Fruit fly (Drosophila melanogaster) whole organism, embryonic: ENCODE results near the gene CG15773.

Experiments used
- Atf3 ChIP-seq: fragments of 200-800 bp; sonication (Bioruptor generic); optimal IDR thresholded peaks from 3 replicates; lab custom pipeline; 2016; ENCODE audit warnings: missing biosample characterization, missing genetic modification characterization
- CG10267 ChIP-seq: fragments of 200-800 bp; sonication (Bioruptor generic); optimal IDR thresholded peaks from 2 replicates; lab custom pipeline; 2018; ENCODE audit warnings: missing biosample characterization, mild to moderate bottlenecking, missing genetic modification characterization, moderate library complexity
- CG11695 ChIP-seq: fragments of 200-800 bp; sonication (Bioruptor generic); IDR thresholded peaks from 3 replicates; pipeline ENCODE4 v1.3.6; 2022; ENCODE audit warnings: missing biosample characterization, missing genetic modification characterization
- CG11723 ChIP-seq: fragments of 200-800 bp; sonication (Bioruptor generic); optimal IDR thresholded peaks from 2 replicates; lab custom pipeline; 2017; ENCODE audit warnings: missing biosample characterization, mild to moderate bottlenecking, missing genetic modification characterization
- CG13287 ChIP-seq: fragments of 200-800 bp; sonication (Bioruptor generic); IDR thresholded peaks from 2 replicates; pipeline ENCODE4 v1.3.6; 2022; ENCODE audit warnings: missing biosample characterization, missing genetic modification characterization; ENCODE audit not compliant: partially characterized antibody
- CG14860 ChIP-seq: fragments of 200-800 bp; sonication (Bioruptor generic); IDR thresholded peaks from 3 replicates; pipeline ENCODE4 v1.3.6; 2022; ENCODE audit warnings: missing biosample characterization, missing genetic modification characterization; ENCODE audit not compliant: partially characterized antibody
- CG15514 ChIP-seq: fragments of 200-800 bp; sonication (Bioruptor generic); optimal IDR thresholded peaks from 3 replicates; lab custom pipeline; 2017; ENCODE audit warnings: missing biosample characterization, missing genetic modification characterization, mild to moderate bottlenecking, moderate library complexity, missing genetic modification reagents
- CG16813 ChIP-seq: fragments of 200-800 bp; sonication (Bioruptor generic); IDR thresholded peaks from 3 replicates; pipeline ENCODE4 v1.3.6; 2022; ENCODE audit warnings: missing biosample characterization, missing genetic modification characterization; ENCODE audit not compliant: partially characterized antibody
- CG17328 ChIP-seq: fragments of 200-800 bp; sonication (Bioruptor generic); IDR thresholded peaks from 2 replicates; pipeline ENCODE4 v1.3.6; 2022; ENCODE audit warnings: missing biosample characterization, missing genetic modification characterization
- CG17361 ChIP-seq: fragments of 200-800 bp; sonication (Bioruptor generic); IDR thresholded peaks from 3 replicates; pipeline ENCODE4 v1.3.6; 2022; ENCODE audit warnings: missing biosample characterization, missing genetic modification characterization
- CG17568 ChIP-seq: fragments of 200-800 bp; sonication (Bioruptor generic); optimal IDR thresholded peaks from 2 replicates; lab custom pipeline; 2018; ENCODE audit warnings: missing biosample characterization, mild to moderate bottlenecking, missing genetic modification characterization, moderate library complexity
- CG2116 ChIP-seq: fragments of 200-800 bp; sonication (Bioruptor generic); optimal IDR thresholded peaks from 3 replicates; lab custom pipeline; 2018; ENCODE audit warnings: missing biosample characterization, mild to moderate bottlenecking, missing genetic modification characterization
- CG2199 ChIP-seq: fragments of 200-800 bp; sonication (Bioruptor generic); IDR thresholded peaks from 3 replicates; pipeline ENCODE4 v1.3.6; 2022; ENCODE audit warnings: missing biosample characterization, missing genetic modification characterization
- CG4404 ChIP-seq: fragments of 200-800 bp; sonication (Bioruptor generic); IDR thresholded peaks from 2 replicates; pipeline ENCODE4 v1.3.6; 2022; ENCODE audit warnings: missing biosample characterization, missing genetic modification characterization
- CG6175 ChIP-seq: fragments of 200-800 bp; sonication (Bioruptor generic); IDR thresholded peaks from 3 replicates; pipeline ENCODE4 v1.3.6; 2022; ENCODE audit warnings: missing biosample characterization, missing genetic modification characterization
- CG6654 ChIP-seq: fragments of 200-800 bp; sonication (Bioruptor generic); optimal IDR thresholded peaks from 2 replicates; lab custom pipeline; 2017; ENCODE audit warnings: missing biosample characterization, mild to moderate bottlenecking, missing genetic modification characterization
- CG7987 ChIP-seq: fragments of 200-800 bp; sonication (Bioruptor generic); optimal IDR thresholded peaks from 2 replicates; lab custom pipeline; 2018; ENCODE audit warnings: missing biosample characterization, mild to moderate bottlenecking, missing genetic modification characterization, moderate library complexity
- CrebB ChIP-seq: fragments of 200-800 bp; sonication (Bioruptor generic); optimal IDR thresholded peaks from 3 replicates; lab custom pipeline; 2018; ENCODE audit warnings: missing biosample characterization, mild to moderate bottlenecking, missing genetic modification characterization
- Dbx ChIP-seq: fragments of 200-800 bp; sonication (Bioruptor generic); IDR thresholded peaks from 3 replicates; pipeline ENCODE4 v1.3.6; 2022; ENCODE audit warnings: missing biosample characterization, missing genetic modification characterization
- Doc3 ChIP-seq: fragments of 200-800 bp; sonication (Bioruptor generic); IDR thresholded peaks from 3 replicates; pipeline ENCODE4 v1.3.6; 2022; ENCODE audit warnings: missing biosample characterization, missing genetic modification characterization; ENCODE audit not compliant: partially characterized antibody
- E2f2 ChIP-seq: fragments of 200-800 bp; sonication (Bioruptor generic); IDR thresholded peaks from 2 replicates; pipeline ENCODE4 v1.3.6; 2022; ENCODE audit warnings: missing biosample characterization, missing genetic modification characterization
- Fer2 ChIP-seq: fragments of 200-800 bp; sonication (Bioruptor generic); optimal IDR thresholded peaks from 2 replicates; lab custom pipeline; 2018; ENCODE audit warnings: missing biosample characterization, mild to moderate bottlenecking, missing genetic modification characterization, moderate library complexity
- GATAe ChIP-seq: fragments of 200-800 bp; sonication (Bioruptor generic); conservative IDR thresholded peaks from 2 replicates; pipeline ENCODE4 v1.3.6; 2022; ENCODE audit warnings: missing biosample characterization, missing genetic modification characterization
- HLH4C ChIP-seq: fragments of 200-800 bp; sonication (Bioruptor generic); IDR thresholded peaks from 3 replicates; pipeline ENCODE4 v1.3.6; 2022; ENCODE audit warnings: missing biosample characterization, missing genetic modification characterization; ENCODE audit not compliant: partially characterized antibody
- Hmr ChIP-seq: fragments of 200-800 bp; sonication (Bioruptor generic); optimal IDR thresholded peaks from 3 replicates; lab custom pipeline; 2017; ENCODE audit warnings: mild to moderate bottlenecking, missing biosample characterization, missing genetic modification reagents, missing genetic modification characterization
- Lpt ChIP-seq: fragments of >200 bp; optimal IDR thresholded peaks from 2 replicates; lab custom pipeline; 2018; ENCODE audit warnings: missing biosample characterization, missing genetic modification characterization
- Mrtf ChIP-seq: fragments of 200-800 bp; sonication (Bioruptor generic); IDR thresholded peaks from 3 replicates; pipeline ENCODE4 v1.3.6; 2022; ENCODE audit warnings: missing biosample characterization, missing genetic modification characterization
- Neu2 ChIP-seq: fragments of 200-800 bp; sonication (Bioruptor generic); optimal IDR thresholded peaks from 3 replicates; lab custom pipeline; 2016; ENCODE audit warnings: missing biosample characterization, missing genetic modification characterization, borderline replicate concordance
- Oli ChIP-seq: fragments of 200-800 bp; sonication (Bioruptor generic); optimal IDR thresholded peaks from 2 replicates; lab custom pipeline; 2018; ENCODE audit warnings: missing biosample characterization, mild to moderate bottlenecking, missing genetic modification characterization, moderate library complexity
- Pdp1 ChIP-seq, 2 experiments: fragments of 200-800 bp; sonication (Bioruptor generic); optimal IDR thresholded peaks; 3 replicates each; lab custom pipeline; 2016; ENCODE audit warnings: missing biosample characterization in 2 of 2, missing genetic modification characterization in 2 of 2, mild to moderate bottlenecking in 1 of 2, moderate library complexity in 1 of 2
- Scr ChIP-seq: fragments of 200-800 bp; sonication (Bioruptor generic); IDR thresholded peaks from 2 replicates; pipeline ENCODE4 v1.3.6; 2022; ENCODE audit warnings: missing biosample characterization, missing genetic modification characterization; ENCODE audit not compliant: partially characterized antibody
- Xrp1 ChIP-seq: fragments of 200-800 bp; sonication (Bioruptor generic); IDR thresholded peaks from 2 replicates; pipeline ENCODE4 v1.3.6; 2022; ENCODE audit warnings: missing biosample characterization, missing genetic modification characterization
- amos ChIP-seq: fragments of 200-800 bp; sonication (Bioruptor generic); IDR thresholded peaks from 2 replicates; pipeline ENCODE4 v1.3.6; 2022; ENCODE audit warnings: missing biosample characterization, missing genetic modification characterization; ENCODE audit not compliant: partially characterized antibody
- ato ChIP-seq: fragments of 200-800 bp; sonication (Bioruptor generic); IDR thresholded peaks from 2 replicates; pipeline ENCODE4 v1.3.6; 2022; ENCODE audit warnings: missing biosample characterization, missing genetic modification characterization; ENCODE audit not compliant: partially characterized antibody
- bbx ChIP-seq: fragments of 200-800 bp; sonication (Bioruptor generic); IDR thresholded peaks from 2 replicates; pipeline ENCODE4 v1.3.6; 2022; ENCODE audit warnings: missing biosample characterization, missing genetic modification characterization; ENCODE audit not compliant: partially characterized antibody
- chinmo ChIP-seq: fragments of 200-800 bp; sonication (Bioruptor generic); IDR thresholded peaks from 4 replicates; pipeline ENCODE4 v1.3.6; 2022; ENCODE audit warnings: missing biosample characterization, missing genetic modification characterization; ENCODE audit not compliant: partially characterized antibody
- crp ChIP-seq, 2 experiments: fragments of 200-800 bp; sonication (Bioruptor generic); optimal IDR thresholded peaks; 2 replicates in 1 of 2; 3 replicates in 1 of 2; lab custom pipeline; 2017; ENCODE audit warnings: missing biosample characterization in 2 of 2, missing genetic modification characterization in 2 of 2, mild to moderate bottlenecking in 1 of 2, moderate library complexity in 1 of 2
- gfzf ChIP-seq: fragments of 200-800 bp; sonication (Bioruptor generic); optimal IDR thresholded peaks from 2 replicates; lab custom pipeline; 2016; ENCODE audit warnings: missing biosample characterization, mild to moderate bottlenecking, missing genetic modification characterization, moderate library complexity
- inv ChIP-seq: fragments of 200-800 bp; sonication (Bioruptor generic); IDR thresholded peaks from 2 replicates; pipeline ENCODE4 v1.3.6; 2022; ENCODE audit warnings: missing biosample characterization, missing genetic modification characterization; ENCODE audit not compliant: partially characterized antibody
- mld ChIP-seq: fragments of 200-800 bp; sonication (Bioruptor generic); IDR thresholded peaks from 3 replicates; pipeline ENCODE4 v1.3.6; 2022; ENCODE audit warnings: missing biosample characterization, missing genetic modification characterization; ENCODE audit not compliant: partially characterized antibody
- nerfin-2 ChIP-seq: fragments of 200-800 bp; sonication (Bioruptor generic); IDR thresholded peaks from 2 replicates; pipeline ENCODE4 v1.3.6; 2022; ENCODE audit warnings: missing biosample characterization, missing genetic modification characterization; ENCODE audit not compliant: partially characterized antibody
- oc ChIP-seq: fragments of 200-800 bp; sonication (Bioruptor generic); optimal IDR thresholded peaks from 2 replicates; lab custom pipeline; 2018; ENCODE audit warnings: missing biosample characterization, mild to moderate bottlenecking, missing genetic modification characterization, moderate library complexity
- pita ChIP-seq: fragments of 200-800 bp; sonication (Bioruptor generic); optimal IDR thresholded peaks from 2 replicates; lab custom pipeline; 2017; ENCODE audit warnings: missing biosample characterization, mild to moderate bottlenecking, missing genetic modification characterization
- pum ChIP-seq: fragments of 200-800 bp; sonication (Bioruptor generic); optimal IDR thresholded peaks from 2 replicates; lab custom pipeline; 2016; ENCODE audit warnings: missing biosample characterization, missing genetic modification characterization
- scrt ChIP-seq: fragments of 200-800 bp; sonication (Bioruptor generic); optimal IDR thresholded peaks from 2 replicates; lab custom pipeline; 2018; ENCODE audit warnings: missing biosample characterization, mild to moderate bottlenecking, missing genetic modification characterization, moderate library complexity
- sna ChIP-seq: fragments of 200-800 bp; sonication (Bioruptor generic); IDR thresholded peaks from 2 replicates; pipeline ENCODE4 v1.3.6; 2022; ENCODE audit warnings: missing biosample characterization, missing genetic modification characterization; ENCODE audit not compliant: partially characterized antibody
- vnd ChIP-seq: fragments of 200-800 bp; sonication (Bioruptor generic); IDR thresholded peaks from 3 replicates; pipeline ENCODE4 v1.3.6; 2022; ENCODE audit warnings: missing biosample characterization, missing genetic modification characterization; ENCODE audit not compliant: partially characterized antibody

Gene CG15773

dm6 chrX:5695035-5695434, 37.5 kb upstream of the CG15773 start, which contains the start of gene CG3149 (continued):
- no peak for TF ChIP-seq Lpt
- no peak for TF ChIP-seq CG17568 (GFP tag; lab: Kevin White, UChicago)
- TF ChIP-seq inv, result peak; percentile 34; the same call in 1 of the 2 replicates
- no peak for TF ChIP-seq CG2199 (GFP tag; lab: Robert Waterston, UW)
- TF ChIP-seq chinmo, result 0 out of 4 replicates have a peak, but pooled peaks have one; percentile 71
- TF ChIP-seq nerfin-2 (GFP tag; lab: Robert Waterston, UW), result peak; percentile 73
- peak; percentile 62 for TF ChIP-seq CG16813 (GFP tag; lab: Robert Waterston, UW)
- TF ChIP-seq Neu2 (GFP tag; lab: Kevin White, UChicago), result no peak
- TF ChIP-seq gfzf (GFP tag; lab: Kevin White, UChicago), result peak; percentile 14
- TF ChIP-seq HLH4C, result peak; percentile 82
- TF ChIP-seq bbx (GFP tag; lab: Robert Waterston, UW), result peak; percentile 74
- peak; percentile 82 for TF ChIP-seq CG13287
- TF ChIP-seq CG14860 (GFP tag; lab: Robert Waterston, UW), result peak; percentile 71
- TF ChIP-seq amos, result peak; percentile 71; the same call in 1 of the 2 replicates
- no peak for TF ChIP-seq CG6175
- peak; percentile 74 for TF ChIP-seq Scr (GFP tag; lab: Robert Waterston, UW)
- TF ChIP-seq Hmr (GFP tag; lab: Kevin White, UChicago), result no peak
- no peak for TF ChIP-seq CG11695 (GFP tag; lab: Robert Waterston, UW)
- TF ChIP-seq Doc3 (GFP tag; lab: Robert Waterston, UW), result peak; percentile 58
- no peak for TF ChIP-seq Xrp1
- TF ChIP-seq E2f2 (GFP tag; lab: Robert Waterston, UW), result peak; percentile 89
- no peak for TF ChIP-seq CG17361 (GFP tag; lab: Robert Waterston, UW)
- TF ChIP-seq CG2116 (GFP tag; lab: Kevin White, UChicago), result peak; percentile 68
- no peak for TF ChIP-seq CG4404 (GFP tag; lab: Robert Waterston, UW)
- TF ChIP-seq ato (GFP tag; lab: Robert Waterston, UW), result peak; percentile 72
- no peak for TF ChIP-seq CG11723
- TF ChIP-seq Atf3 (GFP tag; lab: Kevin White, UChicago), result no peak
- no peak for TF ChIP-seq GATAe (GFP tag; lab: Robert Waterston, UW)
- no peak for TF ChIP-seq pita (GFP tag; lab: Kevin White, UChicago)
- peak; percentile 3 for TF ChIP-seq CG10267 (tag; lab: Kevin White, UChicago)
- peak; percentile 5 to 88 for TF ChIP-seq crp (GFP tag; optimal IDR thresholded peaks at IDR 0.05; lab: Kevin White, UChicago)
- TF ChIP-seq vnd (GFP tag; lab: Robert Waterston, UW), result peak; percentile 69
- peak; percentile 31 for TF ChIP-seq CG15514 (GFP tag; lab: Kevin White, UChicago)
- peak; percentile 83 for TF ChIP-seq mld
- no peak for TF ChIP-seq Pdp1 (GFP tag; optimal IDR thresholded peaks at IDR 0.05; lab: Kevin White, UChicago)
- no peak for TF ChIP-seq Oli (tag; lab: Kevin White, UChicago)
- no peak for TF ChIP-seq Dbx (GFP tag; lab: Robert Waterston, UW)
- no peak for TF ChIP-seq oc (tag; lab: Kevin White, UChicago)
- TF ChIP-seq CG7987 (GFP tag; lab: Kevin White, UChicago), result no peak
- no peak for TF ChIP-seq CrebB
- TF ChIP-seq scrt (GFP tag; lab: Kevin White, UChicago), result no peak
- TF ChIP-seq Fer2 (tag; lab: Kevin White, UChicago), result no peak
- no peak for TF ChIP-seq CG17328 (GFP tag; lab: Robert Waterston, UW)
- TF ChIP-seq sna (GFP tag; lab: Robert Waterston, UW), result peak; percentile 64; the same call in 1 of the 2 replicates
- no peak for TF ChIP-seq CG6654 (GFP tag; lab: Kevin White, UChicago)
- no peak for TF ChIP-seq pum
- TF ChIP-seq Mrtf (GFP tag; lab: Robert Waterston, UW), result no peak
- TF ChIP-seq, all 482 proteins: peak for 48
